Worm (Caenorhabditis elegans) whole organism, early embryonic: ENCODE results near the gene abhd-3.2.
A peak's percentile ranks its signal among the peaks of the same experiment; 100 is the strongest.

ENCODE experiments used
- B0310.2 ChIP-seq: sonication (generic microtip); optimal IDR thresholded peaks from 2 replicates; lab custom pipeline; 2016; ENCODE audit warnings: mild to moderate bottlenecking, missing genetic modification characterization, missing compliant biosample characterization
- F13C5.2 ChIP-seq: sonication (generic microtip); optimal IDR thresholded peaks from 2 replicates; lab custom pipeline; 2017; ENCODE audit warnings: mild to moderate bottlenecking, missing genetic modification characterization, inconsistent platforms, missing compliant biosample characterization
- aly-1 ChIP-seq: sonication (generic microtip); optimal IDR thresholded peaks from 2 replicates; lab custom pipeline; 2016; ENCODE audit warnings: missing genetic modification characterization, missing compliant biosample characterization
- ama-1 ChIP-seq: fragments of 150-350 bp; optimal IDR thresholded peaks from 2 replicates; lab custom pipeline; 2014
- ceh-13 ChIP-seq: fragments of 200-800 bp; sonication (Bioruptor generic); optimal IDR thresholded peaks from 2 replicates; lab custom pipeline; 2018; ENCODE audit warnings: mild to moderate bottlenecking, missing genetic modification characterization, missing compliant biosample characterization
- ceh-36 ChIP-seq: sonication (generic microtip); optimal IDR thresholded peaks from 2 replicates; lab custom pipeline; 2016; ENCODE audit warnings: missing genetic modification characterization, inconsistent platforms, missing compliant biosample characterization
- ets-7 ChIP-seq: sonication (generic microtip); optimal IDR thresholded peaks from 2 replicates; lab custom pipeline; 2016; ENCODE audit warnings: missing genotype, missing genetic modification characterization, missing compliant biosample characterization
- flt-1 ChIP-seq: fragments of 200-800 bp; sonication (Bioruptor generic); IDR thresholded peaks from 2 replicates; pipeline ENCODE4 v1.3.6; 2022; ENCODE audit warnings: missing genetic modification characterization, missing compliant biosample characterization
- hmbx-1 ChIP-seq: sonication (generic microtip); optimal IDR thresholded peaks from 2 replicates; lab custom pipeline; 2016; ENCODE audit warnings: mild to moderate bottlenecking, missing genetic modification characterization, missing compliant biosample characterization
- hmg-4 ChIP-seq: fragments of 200-800 bp; sonication (Bioruptor generic); optimal IDR thresholded peaks from 2 replicates; lab custom pipeline; 2018; ENCODE audit warnings: mild to moderate bottlenecking, missing genetic modification characterization, missing compliant biosample characterization
- hnd-1 ChIP-seq: sonication (generic microtip); optimal IDR thresholded peaks from 2 replicates; lab custom pipeline; 2016; ENCODE audit warnings: missing genetic modification characterization, missing compliant biosample characterization
- pes-1 ChIP-seq: fragments of 200-800 bp; sonication (Bioruptor generic); IDR thresholded peaks from 2 replicates; pipeline ENCODE4 v1.3.6; 2022; ENCODE audit warnings: missing genetic modification reagents, missing genetic modification characterization, missing compliant biosample characterization
- scrt-1 ChIP-seq: fragments of 200-800 bp; sonication (Bioruptor generic); IDR thresholded peaks from 2 replicates; pipeline ENCODE4 v1.3.6; 2022; ENCODE audit warnings: missing genetic modification characterization, missing compliant biosample characterization
- sea-1 ChIP-seq: fragments of 200-800 bp; sonication (Bioruptor generic); conservative IDR thresholded peaks from 2 replicates; pipeline ENCODE4 v1.3.6; 2022; ENCODE audit warnings: missing genetic modification characterization, missing compliant biosample characterization
- tbx-11 ChIP-seq: fragments of 200-800 bp; sonication (Bioruptor generic); IDR thresholded peaks from 2 replicates; pipeline ENCODE4 v1.3.6; 2022; ENCODE audit warnings: missing genetic modification characterization, missing compliant biosample characterization
- tbx-37 ChIP-seq: fragments of 200-800 bp; sonication (Bioruptor generic); conservative IDR thresholded peaks from 2 replicates; pipeline ENCODE4 v1.3.6; 2022; ENCODE audit warnings: missing genetic modification reagents, missing genetic modification characterization, missing compliant biosample characterization
- tra-4 ChIP-seq: sonication (generic microtip); optimal IDR thresholded peaks from 2 replicates; lab custom pipeline; 2017; ENCODE audit warnings: missing genetic modification characterization, missing compliant biosample characterization

The abhd-3.2 gene

DNA sequence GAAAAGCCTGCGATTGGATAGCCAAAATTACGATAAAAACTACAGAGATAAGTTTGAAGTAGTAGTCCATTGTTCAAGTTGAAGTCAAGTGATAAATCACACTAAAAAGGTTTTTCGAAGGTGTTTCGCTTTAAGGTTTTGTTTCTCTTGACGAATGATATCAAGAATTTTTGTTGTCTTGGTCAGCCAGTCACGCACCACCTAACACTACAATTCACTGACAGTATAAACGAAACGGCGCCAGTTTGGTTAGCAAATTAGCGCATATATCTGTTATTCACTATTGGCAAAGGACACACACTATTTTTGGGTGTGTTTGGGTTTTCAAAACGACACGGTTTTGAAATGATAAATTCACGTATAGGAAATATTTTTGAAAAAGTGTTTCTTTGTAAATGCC, 7.7 kb downstream of the abhd-3.2 start, which contains the start of gene C44C1.6:
Gene C44C1.6 (minus strand): TSS at position 199 of the 400 bp plus-strand sequence.
- TF ChIP-seq ceh-13 (GFP tag; lab: Kevin White, UChicago) (no peak), F13C5.2 (tag; lab: Kevin White, UChicago) (no peak), ceh-36 (tag; lab: Kevin White, UChicago) (no peak), hmg-4 (no peak)

ce11 chrX:963171-963570, 14.6 kb downstream of the abhd-3.2 start, which contains the start of gene ncs-1:
TSS of gene ncs-1 (minus strand) at chrX:963271.
- TF ChIP-seq ceh-36 (tag; lab: Kevin White, UChicago) = no peak
- TF ChIP-seq tbx-11 (GFP tag; lab: Robert Waterston, UW) = no peak
- no peak for TF ChIP-seq hnd-1 (tag; lab: Kevin White, UChicago)
- TF ChIP-seq sea-1 = no peak
- no peak for TF ChIP-seq pes-1 (GFP tag; lab: Robert Waterston, UW)
- TF ChIP-seq ceh-13 (GFP tag; lab: Kevin White, UChicago) = no peak
- no peak for TF ChIP-seq ets-7 (tag; lab: Kevin White, UChicago)

- TF ChIP-seq hmbx-1 (tag; lab: Kevin White, UChicago) (no peak), tbx-11 (GFP tag; lab: Robert Waterston, UW) (no peak), sea-1 (no peak), scrt-1 (GFP tag; lab: Robert Waterston, UW) (no peak), ets-7 (tag; lab: Kevin White, UChicago) (no peak), hnd-1 (tag; lab: Kevin White, UChicago) (no peak), tra-4 (no peak), B0310.2 (tag; lab: Kevin White, UChicago) (no peak), hmg-4 (no peak), pes-1 (GFP tag; lab: Robert Waterston, UW) (no peak), F13C5.2 (tag; lab: Kevin White, UChicago) (no peak), ceh-13 (GFP tag; lab: Kevin White, UChicago) (no peak), ceh-36 (tag; lab: Kevin White, UChicago) (no peak), aly-1 (no peak), tbx-37 (no peak), flt-1 (no peak), ama-1 (lab: Kevin White, UChicago) (no peak)
These were observed 17.7 kb downstream of the abhd-3.2 start for ce11 chrX:960139-960538.

DNA sequence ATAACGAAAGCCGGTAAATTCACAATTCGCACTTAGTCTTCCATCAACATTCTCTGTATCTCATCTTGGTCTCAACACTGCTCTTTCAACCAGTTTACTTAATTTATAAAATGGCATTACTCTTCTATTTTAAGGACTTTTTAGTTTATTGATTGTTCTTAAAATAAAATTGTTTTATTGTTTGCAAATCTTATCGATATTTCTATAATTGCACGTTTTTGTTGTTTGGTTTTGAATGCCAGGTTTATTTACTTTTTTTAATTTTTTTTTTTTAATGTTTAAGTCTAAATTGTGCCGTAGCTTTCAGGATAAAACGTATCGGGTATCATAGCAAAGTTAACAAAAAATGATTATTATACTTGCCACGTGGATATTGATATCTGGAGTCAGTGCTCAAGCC, 20.2 kb downstream of the abhd-3.2 start, which contains the start of gene chil-10:
Gene chil-10 (plus strand): TSS at position 301 of the 400 bp plus-strand sequence.
- no peak for TF ChIP-seq ceh-36 (tag; lab: Kevin White, UChicago)
- no peak for TF ChIP-seq ama-1 (lab: Kevin White, UChicago)
- TF ChIP-seq ceh-13 (GFP tag; lab: Kevin White, UChicago) = no peak
- no peak for TF ChIP-seq flt-1
- no peak for TF ChIP-seq tra-4
- no peak for TF ChIP-seq sea-1
- no peak for TF ChIP-seq tbx-37
- no peak for TF ChIP-seq hnd-1 (tag; lab: Kevin White, UChicago)
- TF ChIP-seq tbx-11 (GFP tag; lab: Robert Waterston, UW) = no peak
- no peak for TF ChIP-seq F13C5.2 (tag; lab: Kevin White, UChicago)
- TF ChIP-seq pes-1 (GFP tag; lab: Robert Waterston, UW) = no peak

ce11 chrX:954499-955061, 23.2 kb downstream of the abhd-3.2 start, which contains the start of gene apm-3:
TSS of gene apm-3 (plus strand) at chrX:954975.
- TF ChIP-seq hmbx-1 (tag; lab: Kevin White, UChicago) (no peak), sea-1 (no peak), tbx-37 (no peak), flt-1 (no peak; the same call in 1 of the 2 replicates), ceh-36 (tag; lab: Kevin White, UChicago) (no peak), B0310.2 (tag; lab: Kevin White, UChicago) (no peak), hmg-4 (peak; percentile 38), pes-1 (GFP tag; lab: Robert Waterston, UW) (no peak)

DNA sequence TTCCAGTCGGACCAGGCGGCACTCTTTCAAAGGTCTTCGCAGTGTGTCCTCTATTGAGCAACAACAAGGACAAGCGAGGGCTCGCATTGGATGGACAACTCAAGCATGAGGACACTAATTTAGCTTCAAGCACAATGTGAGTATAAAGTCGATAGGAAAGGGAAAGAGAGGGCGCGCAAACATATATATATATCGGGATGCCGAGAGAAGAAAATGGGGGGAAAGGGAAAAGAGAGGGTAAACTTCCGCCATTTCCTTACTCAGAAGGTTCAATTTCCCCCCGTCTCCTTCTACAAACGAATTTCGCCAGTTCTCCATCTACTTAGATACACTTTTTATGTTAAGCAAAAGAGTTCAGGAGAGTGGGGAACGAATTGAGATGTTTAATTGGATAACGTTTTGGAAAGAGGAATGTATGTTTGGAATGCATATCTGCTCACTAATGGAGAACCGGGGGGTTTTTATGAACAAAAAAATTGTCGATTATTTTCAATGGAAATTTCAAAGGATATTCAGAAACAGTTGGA, 25.2 kb downstream of the abhd-3.2 start:
- no peak for TF ChIP-seq ama-1 (lab: Kevin White, UChicago)
- TF ChIP-seq ceh-13 (GFP tag; lab: Kevin White, UChicago) = no peak
- TF ChIP-seq ceh-36 (tag; lab: Kevin White, UChicago) = no peak
- TF ChIP-seq sea-1 = no peak
- peak; percentile 31 for TF ChIP-seq F13C5.2 (tag; lab: Kevin White, UChicago)
- TF ChIP-seq flt-1 = no peak
- TF ChIP-seq pes-1 (GFP tag; lab: Robert Waterston, UW) = no peak
- no peak for TF ChIP-seq ets-7 (tag; lab: Kevin White, UChicago)

DNA sequence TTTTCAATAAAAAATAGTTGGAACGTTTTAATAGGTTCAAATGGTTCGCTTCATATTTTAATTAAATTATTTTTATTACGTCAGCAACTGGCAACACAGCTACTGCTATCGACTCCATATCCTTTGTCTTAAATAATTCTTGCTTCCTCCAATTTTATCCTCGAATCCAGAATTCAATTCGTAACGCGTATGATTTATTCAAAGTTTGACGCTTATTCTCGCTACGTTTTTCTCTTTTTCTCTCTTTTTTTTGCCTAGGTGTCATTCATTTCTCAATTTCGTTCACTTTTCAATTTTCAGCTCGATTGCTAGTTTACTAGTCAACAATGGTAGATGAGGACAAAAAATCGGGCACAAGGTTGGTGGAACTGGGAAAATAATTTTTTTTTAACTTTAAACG, 27.3 kb downstream of the abhd-3.2 start, which contains the start of gene arr-1:
Gene arr-1 (plus strand): TSS at position 301 of the 400 bp plus-strand sequence.
- TF ChIP-seq tbx-11 (GFP tag; lab: Robert Waterston, UW) (no peak), hmg-4 (no peak), tra-4 (no peak), pes-1 (GFP tag; lab: Robert Waterston, UW) (no peak), F13C5.2 (tag; lab: Kevin White, UChicago) (no peak), B0310.2 (tag; lab: Kevin White, UChicago) (no peak), hmbx-1 (tag; lab: Kevin White, UChicago) (no peak), hnd-1 (tag; lab: Kevin White, UChicago) (no peak), aly-1 (no peak), scrt-1 (GFP tag; lab: Robert Waterston, UW) (no peak), sea-1 (no peak), flt-1 (no peak), ama-1 (lab: Kevin White, UChicago) (no peak), ets-7 (tag; lab: Kevin White, UChicago) (no peak), ceh-36 (tag; lab: Kevin White, UChicago) (no peak), ceh-13 (GFP tag; lab: Kevin White, UChicago) (no peak)
